Worm (Caenorhabditis elegans) whole organism, L2 larva: ENCODE measurements around the gene kin-20.

Source experiments
- R02D3.7 ChIP-seq: fragments of 150-350 bp; optimal IDR thresholded peaks from 2 replicates; lab custom pipeline; 2014; ENCODE audit warnings: missing biosample characterization, missing genetic modification characterization
- alr-1 ChIP-seq: fragments of 150-350 bp; optimal IDR thresholded peaks from 2 replicates; lab custom pipeline; 2014; ENCODE audit warnings: missing biosample characterization, missing genetic modification characterization
- ama-1 ChIP-seq: fragments of 150-350 bp; optimal IDR thresholded peaks from 2 replicates; lab custom pipeline; 2018; ENCODE audit warnings: inconsistent platforms
- dmd-4 ChIP-seq: sonication (generic microtip); optimal IDR thresholded peaks from 2 replicates; lab custom pipeline; 2017; ENCODE audit warnings: missing biosample characterization, missing genetic modification characterization
- fos-1 ChIP-seq: fragments of 150-350 bp; optimal IDR thresholded peaks from 2 replicates; lab custom pipeline; 2014; ENCODE audit warnings: missing biosample characterization, missing genetic modification characterization
- lin-11 ChIP-seq: fragments of 150-350 bp; sonication (generic microtip); optimal IDR thresholded peaks from 2 replicates; lab custom pipeline; 2014; ENCODE audit warnings: missing biosample characterization, missing genetic modification characterization, inconsistent platforms, mixed read lengths
- lsy-2 ChIP-seq, 2 experiments: fragments of 150-350 bp in 1 of 2; sonication (generic microtip) in 1 of 2; optimal IDR thresholded peaks; 2 replicates each; lab custom pipeline; 2014 to 2017; ENCODE audit warnings: missing biosample characterization in 2 of 2, missing genetic modification characterization in 2 of 2
- mdl-1 ChIP-seq, 2 experiments: fragments of 150-350 bp in 1 of 2; sonication (generic microtip) in 1 of 2; optimal IDR thresholded peaks; 2 replicates each; lab custom pipeline; 2017; ENCODE audit warnings: missing biosample characterization in 2 of 2, missing genetic modification characterization in 2 of 2
- nhr-12 ChIP-seq: fragments of 150-350 bp; optimal IDR thresholded peaks from 2 replicates; lab custom pipeline; 2014; ENCODE audit warnings: missing biosample characterization, missing genetic modification characterization
- nhr-25 ChIP-seq: fragments of 150-350 bp; sonication (generic microtip); optimal IDR thresholded peaks from 3 replicates; lab custom pipeline; 2014; ENCODE audit warnings: missing biosample characterization, missing genetic modification characterization
- sem-4 ChIP-seq: fragments of 150-350 bp; optimal IDR thresholded peaks from 2 replicates; lab custom pipeline; 2014; ENCODE audit warnings: missing biosample characterization, missing genetic modification reagents, missing genetic modification characterization
- unc-39 ChIP-seq: fragments of 150-350 bp; optimal IDR thresholded peaks from 2 replicates; lab custom pipeline; 2014; ENCODE audit warnings: missing biosample characterization, missing genetic modification characterization
- unc-62 ChIP-seq: fragments of 150-350 bp; optimal IDR thresholded peaks from 2 replicates; lab custom pipeline; 2014; ENCODE audit warnings: missing biosample characterization, missing genetic modification reagents, missing genetic modification characterization
- ztf-1 ChIP-seq: fragments of 200-800 bp; sonication (Bioruptor generic); conservative IDR thresholded peaks from 2 replicates; pipeline ENCODE4 v1.3.6; 2022; ENCODE audit warnings: missing genetic modification characterization, missing compliant biosample characterization

DNA sequence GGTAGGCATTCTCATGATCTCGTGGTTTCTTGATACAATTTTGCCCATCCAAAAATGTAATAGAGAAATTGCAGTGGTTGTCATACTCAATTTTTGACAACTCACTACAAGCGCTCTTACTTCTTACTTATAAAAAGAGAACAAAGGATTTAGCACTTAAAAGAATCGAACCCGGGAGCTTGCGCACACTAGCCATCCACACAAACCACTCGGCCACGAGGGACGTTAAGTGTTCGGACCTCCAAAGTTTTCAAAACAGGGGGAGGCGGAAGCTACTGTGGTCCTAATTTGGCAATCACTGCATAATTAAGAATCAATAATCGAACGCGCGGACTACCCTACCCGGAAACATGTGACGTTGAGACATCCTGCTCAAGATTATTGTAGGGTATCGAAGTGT is 34.8 kb downstream of the kin-20 start:
- TF ChIP-seq sem-4 (tag; lab: Kevin White, UChicago), result no peak
- no peak for TF ChIP-seq fos-1 (tag; lab: Kevin White, UChicago)
- no peak for TF ChIP-seq unc-39
- no peak for TF ChIP-seq unc-62 (GFP tag; lab: Kevin White, UChicago)
- no peak for TF ChIP-seq ztf-1 (GFP tag; lab: Robert Waterston, UW)
- TF ChIP-seq mdl-1 (tag; optimal IDR thresholded peaks at IDR 0.05; lab: Kevin White, UChicago), result no peak
- no peak for TF ChIP-seq ama-1
- TF ChIP-seq alr-1, result no peak
- TF ChIP-seq R02D3.7 (tag; lab: Kevin White, UChicago), result no peak
- TF ChIP-seq dmd-4, result no peak
- TF ChIP-seq lsy-2 (tag; optimal IDR thresholded peaks at IDR 0.05; lab: Kevin White, UChicago), result no peak
- TF ChIP-seq nhr-25 (tag; lab: Kevin White, UChicago), result no peak
- TF ChIP-seq lin-11 (tag; lab: Kevin White, UChicago), result no peak
- TF ChIP-seq nhr-12, result no peak
